Fruit fly (Drosophila melanogaster): Measurements from ENCODE around the gene Sse.

Sse gene

dm6 chr3L:5630608-5631080, 31.4 kb downstream of the Sse start, which contains the start of gene Blimp-1:
TSS of gene Blimp-1 (plus strand) at chr3L:5630983.
- TF ChIP-seq brk (GFP tag; optimal IDR thresholded peaks at IDR 0.05) (no peak), Jra (GFP tag; optimal IDR thresholded peaks at IDR 0.05) (no peak), woc (GFP tag; optimal IDR thresholded peaks at IDR 0.05) (no peak), Hnf4 (GFP tag; optimal IDR thresholded peaks at IDR 0.05) (no peak), dmrt93B (GFP tag; optimal IDR thresholded peaks at IDR 0.05) (no peak), N (GFP tag; optimal IDR thresholded peaks at IDR 0.05) (no peak), Dif (GFP tag; optimal IDR thresholded peaks at IDR 0.05; ENCODE audit: partially characterized antibody) (peak; percentile 91), CG9705 (GFP tag; optimal IDR thresholded peaks at IDR 0.05) (no peak), HLH106 (tag; optimal IDR thresholded peaks at IDR 0.05) (no peak), GATAd (GFP tag; optimal IDR thresholded peaks at IDR 0.05) (no peak), jim (GFP tag; optimal IDR thresholded peaks at IDR 0.05) (no peak), dsf (GFP tag; optimal IDR thresholded peaks at IDR 0.05; ENCODE audit: borderline replicate concordance) (no peak), foxo (GFP tag; optimal IDR thresholded peaks at IDR 0.05) (no peak), br (GFP tag; optimal IDR thresholded peaks at IDR 0.05) (no peak), sage (GFP tag; optimal IDR thresholded peaks at IDR 0.05) (no peak), h (GFP tag; optimal IDR thresholded peaks at IDR 0.05) (no peak), rgr (GFP tag; optimal IDR thresholded peaks at IDR 0.05) (no peak), CrebA (GFP tag; optimal IDR thresholded peaks at IDR 0.05; ENCODE audit: borderline replicate concordance) (no peak), psq (GFP tag; optimal IDR thresholded peaks at IDR 0.05) (peak; percentile 27), Vsx2 (GFP tag; optimal IDR thresholded peaks at IDR 0.05; ENCODE audit: partially characterized antibody) (peak; percentile 81), pan (optimal IDR thresholded peaks at IDR 0.05) (no peak), tai (GFP tag; optimal IDR thresholded peaks at IDR 0.05) (no peak), Hr83 (GFP tag; optimal IDR thresholded peaks at IDR 0.05; ENCODE audit: poor library complexity, severe bottlenecking) (peak; percentile 3), dl (GFP tag; optimal IDR thresholded peaks at IDR 0.05; ENCODE audit: insufficient read depth in 1 of 2, partially characterized antibody in 2 of 2) (peak in 1 of 2 experiments; percentile 75)

- TF ChIP-seq pan (optimal IDR thresholded peaks at IDR 0.05) = no peak
- TF ChIP-seq fru (GFP tag; optimal IDR thresholded peaks at IDR 0.05) = peak; percentile 66
- TF ChIP-seq CG9705 (GFP tag; optimal IDR thresholded peaks at IDR 0.05) = no peak
- TF ChIP-seq lola (GFP tag; optimal IDR thresholded peaks at IDR 0.05) = no peak
- TF ChIP-seq foxo (GFP tag; optimal IDR thresholded peaks at IDR 0.05) = peak in 1 of 2 experiments; percentile 71
- no peak for TF ChIP-seq dsf (GFP tag; optimal IDR thresholded peaks at IDR 0.05; ENCODE audit: borderline replicate concordance)
- no peak for TF ChIP-seq N (GFP tag; optimal IDR thresholded peaks at IDR 0.05)
- no peak for TF ChIP-seq dl (GFP tag; optimal IDR thresholded peaks at IDR 0.05; ENCODE audit: insufficient read depth in 1 of 2, partially characterized antibody in 2 of 2)
- peak; percentile 55 for TF ChIP-seq Sp1 (GFP tag; optimal IDR thresholded peaks at IDR 0.05)
- TF ChIP-seq GATAd (GFP tag; optimal IDR thresholded peaks at IDR 0.05) = no peak
- no peak for TF ChIP-seq Hr78 (GFP tag; optimal IDR thresholded peaks at IDR 0.05)
- no peak for TF ChIP-seq jim (GFP tag; optimal IDR thresholded peaks at IDR 0.05)
- no peak for TF ChIP-seq Vsx2 (GFP tag; optimal IDR thresholded peaks at IDR 0.05; ENCODE audit: partially characterized antibody)
- TF ChIP-seq psq (GFP tag; optimal IDR thresholded peaks at IDR 0.05) = peak; percentile 51
- no peak for TF ChIP-seq brk (GFP tag; optimal IDR thresholded peaks at IDR 0.05)
- TF ChIP-seq dmrt93B (GFP tag; optimal IDR thresholded peaks at IDR 0.05) = no peak
- TF ChIP-seq sv (GFP tag; optimal IDR thresholded peaks at IDR 0.05) = no peak
- no peak for TF ChIP-seq sage (GFP tag; optimal IDR thresholded peaks at IDR 0.05)
- no peak for TF ChIP-seq Dif (GFP tag; optimal IDR thresholded peaks at IDR 0.05; ENCODE audit: partially characterized antibody)
- no peak for TF ChIP-seq usp (GFP tag; optimal IDR thresholded peaks at IDR 0.05)
- no peak for TF ChIP-seq tai (GFP tag; optimal IDR thresholded peaks at IDR 0.05)
- peak; percentile 13 for TF ChIP-seq Dfd (GFP tag; optimal IDR thresholded peaks at IDR 0.05)
- TF ChIP-seq woc (GFP tag; optimal IDR thresholded peaks at IDR 0.05) = peak; percentile 53
- TF ChIP-seq br (GFP tag; optimal IDR thresholded peaks at IDR 0.05) = peak; percentile 35
- TF ChIP-seq h (GFP tag; optimal IDR thresholded peaks at IDR 0.05) = peak; percentile 67
- peak; percentile 35 for TF ChIP-seq ey (GFP tag; optimal IDR thresholded peaks at IDR 0.05)
- TF ChIP-seq rgr (GFP tag; optimal IDR thresholded peaks at IDR 0.05) = peak; percentile 8
- no peak for TF ChIP-seq Hr83 (GFP tag; optimal IDR thresholded peaks at IDR 0.05; ENCODE audit: poor library complexity, severe bottlenecking)
- peak; percentile 67 for TF ChIP-seq HLH106 (tag; optimal IDR thresholded peaks at IDR 0.05)
- TF ChIP-seq CG32264 (GFP tag; optimal IDR thresholded peaks at IDR 0.05) = no peak
- TF ChIP-seq OdsH (GFP tag; optimal IDR thresholded peaks at IDR 0.05) = peak; percentile 4
- TF ChIP-seq Rel (GFP tag; optimal IDR thresholded peaks at IDR 0.05) = no peak
- TF ChIP-seq Rel (tag; optimal IDR thresholded peaks at IDR 0.05) = no peak
Observed at dm6 chr3L:5630176-5630583, 31.9 kb downstream of the Sse start.
